Worm (Caenorhabditis elegans) whole organism, L3 larva: ENCODE measurements around the gene Y2H9A.6.

Experiments used
- ceh-82 ChIP-seq: fragments of 150-350 bp; optimal IDR thresholded peaks from 2 replicates; lab custom pipeline; 2014; ENCODE audit warnings: missing biosample characterization, missing genetic modification characterization
- pqm-1 ChIP-seq: fragments of 150-350 bp; optimal IDR thresholded peaks from 2 replicates; lab custom pipeline; 2017; ENCODE audit warnings: missing biosample characterization, missing genetic modification characterization, inconsistent platforms
- ztf-11 ChIP-seq: fragments of 150-350 bp; optimal IDR thresholded peaks from 2 replicates; lab custom pipeline; 2014; ENCODE audit warnings: missing biosample characterization, missing genetic modification characterization

DNA sequence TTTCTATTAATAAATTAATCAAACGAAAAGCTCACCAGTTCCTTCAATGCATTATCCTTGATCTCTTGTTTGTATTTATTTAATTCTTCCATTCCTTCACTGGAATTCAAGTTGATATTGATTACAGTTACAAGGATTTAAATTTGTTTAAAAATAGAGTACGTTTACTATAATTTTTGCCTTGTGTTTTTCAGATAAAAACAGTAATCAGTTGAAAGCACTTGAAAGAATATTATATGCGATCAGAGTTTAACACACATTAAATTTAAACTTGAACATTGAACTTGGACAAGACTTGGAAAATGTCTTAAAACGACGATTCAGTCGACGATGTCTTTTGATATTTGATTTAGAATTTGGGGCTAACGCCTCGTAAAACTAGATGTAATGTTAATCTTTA is 26.1 kb upstream of the Y2H9A.6 start, which contains the start of gene F53F1.6:
- TF ChIP-seq ceh-82 (tag; lab: Kevin White, UChicago) (no peak), pqm-1 (tag; lab: Kevin White, UChicago) (no peak), ztf-11 (tag; lab: Kevin White, UChicago) (no peak)
